Worm (Caenorhabditis elegans): ENCODE results near the gene C25H3.10.

C25H3.10 gene

ce11 chrII:5712126-5712525, 13.4 kb upstream of the C25H3.10 start:
- TF ChIP-seq elt-3 (tag; optimal IDR thresholded peaks at IDR 0.05) (peak; percentile 23), hlh-1 (tag; optimal IDR thresholded peaks at IDR 0.05) (no peak)

ce11 chrII:5710835-5711234, 12.1 kb upstream of the C25H3.10 start:
- no peak for TF ChIP-seq cnd-1 (tag; optimal IDR thresholded peaks at IDR 0.05)
- TF ChIP-seq sptf-1 (tag; optimal IDR thresholded peaks at IDR 0.05), result no peak
- no peak for TF ChIP-seq nhr-237 (tag; optimal IDR thresholded peaks at IDR 0.05)
- no peak for TF ChIP-seq pha-4 (tag; optimal IDR thresholded peaks at IDR 0.05)
- no peak for TF ChIP-seq nhr-76 (tag; optimal IDR thresholded peaks at IDR 0.05)
- TF ChIP-seq ceh-43 (GFP tag; optimal IDR thresholded peaks at IDR 0.05), result no peak
- TF ChIP-seq lin-32 (GFP tag; optimal IDR thresholded peaks at IDR 0.05), result no peak
- TF ChIP-seq lsy-2 (tag; optimal IDR thresholded peaks at IDR 0.05), result no peak
- no peak for TF ChIP-seq nhr-28 (tag; optimal IDR thresholded peaks at IDR 0.05)
- no peak for TF ChIP-seq mab-5 (tag; optimal IDR thresholded peaks at IDR 0.05)

ce11 chrII:5708154-5708553, 9.4 kb upstream of the C25H3.10 start:
- TF ChIP-seq flh-1 (GFP tag; optimal IDR thresholded peaks at IDR 0.05), result no peak
- no peak for TF ChIP-seq nhr-76 (tag; optimal IDR thresholded peaks at IDR 0.05)
- TF ChIP-seq ces-1 (GFP tag; optimal IDR thresholded peaks at IDR 0.05), result peak; percentile 89

ce11 chrII:5707532-5707931, 8.8 kb upstream of the C25H3.10 start, which contains the start of gene osta-2:
Gene osta-2, plus strand, starts transcription at chrII:5707691.
- TF ChIP-seq nhr-12 (tag; optimal IDR thresholded peaks at IDR 0.05) (no peak), snpc-4 (tag; optimal IDR thresholded peaks at IDR 0.05) (no peak), zip-8 (tag; optimal IDR thresholded peaks at IDR 0.05) (no peak), lin-32 (GFP tag; optimal IDR thresholded peaks at IDR 0.05) (no peak), unc-120 (tag; optimal IDR thresholded peaks at IDR 0.05; ENCODE audit: poor library complexity, severe bottlenecking) (no peak), cnd-1 (tag; optimal IDR thresholded peaks at IDR 0.05) (no peak), bed-3 (GFP tag; optimal IDR thresholded peaks at IDR 0.05) (no peak), nhr-237 (tag; optimal IDR thresholded peaks at IDR 0.05) (no peak), mab-5 (tag; optimal IDR thresholded peaks at IDR 0.05) (no peak), flh-1 (GFP tag; optimal IDR thresholded peaks at IDR 0.05) (no peak), nhr-2 (tag; optimal IDR thresholded peaks at IDR 0.05) (no peak), nhr-28 (tag; optimal IDR thresholded peaks at IDR 0.05) (no peak), pha-4 (tag; optimal IDR thresholded peaks at IDR 0.05) (no peak), nhr-76 (tag; optimal IDR thresholded peaks at IDR 0.05) (no peak), sptf-1 (tag; optimal IDR thresholded peaks at IDR 0.05) (no peak), ceh-43 (GFP tag; optimal IDR thresholded peaks at IDR 0.05) (no peak)

ce11 chrII:5704479-5704878, 5.7 kb upstream of the C25H3.10 start:
- TF ChIP-seq nhr-12 (tag; optimal IDR thresholded peaks at IDR 0.05) (no peak), sptf-1 (tag; optimal IDR thresholded peaks at IDR 0.05) (no peak), lin-32 (GFP tag; optimal IDR thresholded peaks at IDR 0.05) (no peak), lin-13 (tag; optimal IDR thresholded peaks at IDR 0.05) (no peak), M03D4.4 (tag; optimal IDR thresholded peaks at IDR 0.05) (no peak), elt-1 (tag; optimal IDR thresholded peaks at IDR 0.05; ENCODE audit: borderline replicate concordance, insufficient read depth) (peak; percentile 56), ces-1 (GFP tag; optimal IDR thresholded peaks at IDR 0.05) (peak; percentile 2)

- no peak for TF ChIP-seq ceh-39 (tag; optimal IDR thresholded peaks at IDR 0.05)
- peak; percentile 77 for TF ChIP-seq ces-1 (GFP tag; optimal IDR thresholded peaks at IDR 0.05)
- no peak for TF ChIP-seq nhr-2 (tag; optimal IDR thresholded peaks at IDR 0.05)
- no peak for TF ChIP-seq cnd-1 (tag; optimal IDR thresholded peaks at IDR 0.05)
- no peak for TF ChIP-seq ceh-43 (GFP tag; optimal IDR thresholded peaks at IDR 0.05)
- TF ChIP-seq elt-3 (tag; optimal IDR thresholded peaks at IDR 0.05), result no peak
- TF ChIP-seq mab-5 (tag; optimal IDR thresholded peaks at IDR 0.05), result no peak
Measured at ce11 chrII:5702611-5703192, 3.9 kb upstream of the C25H3.10 start.

- TF ChIP-seq snpc-4 (tag; optimal IDR thresholded peaks at IDR 0.05) (no peak), ceh-83 (GFP tag; optimal IDR thresholded peaks at IDR 0.05) (no peak), ces-1 (GFP tag; optimal IDR thresholded peaks at IDR 0.05) (peak; percentile 1), mep-1 (tag; optimal IDR thresholded peaks at IDR 0.05) (peak; percentile 31)
Measured at ce11 chrII:5701485-5701884, 2.7 kb upstream of the C25H3.10 start.

Measured in whole organism, mixed stage, embryonic.